Fruit fly (Drosophila melanogaster) Kc167 (cell line): ENCODE results near the gene RIOK1.

Experiments
- Myc ChIP-seq: fragments of >200 bp; optimal IDR thresholded peaks from 2 replicates; lab custom pipeline; 2017; ENCODE audit warnings: missing external identifiers
- Sin3A ChIP-seq: fragments of >200 bp; optimal IDR thresholded peaks from 2 replicates; lab custom pipeline; 2018; ENCODE audit warnings: missing external identifiers
- h ChIP-seq: fragments of >200 bp; optimal IDR thresholded peaks from 3 replicates; lab custom pipeline; 2018; ENCODE audit warnings: missing external identifiers
- insv ChIP-seq: fragments of >200 bp; optimal IDR thresholded peaks from 3 replicates; lab custom pipeline; 2018; ENCODE audit warnings: missing external identifiers
- psq ChIP-seq: fragments of >200 bp; optimal IDR thresholded peaks from 2 replicates; lab custom pipeline; 2017; ENCODE audit warnings: missing external identifiers
- ttk ChIP-seq: sonication (Bioruptor generic); optimal IDR thresholded peaks from 2 replicates; lab custom pipeline; 2017; ENCODE audit warnings: missing external identifiers

DNA sequence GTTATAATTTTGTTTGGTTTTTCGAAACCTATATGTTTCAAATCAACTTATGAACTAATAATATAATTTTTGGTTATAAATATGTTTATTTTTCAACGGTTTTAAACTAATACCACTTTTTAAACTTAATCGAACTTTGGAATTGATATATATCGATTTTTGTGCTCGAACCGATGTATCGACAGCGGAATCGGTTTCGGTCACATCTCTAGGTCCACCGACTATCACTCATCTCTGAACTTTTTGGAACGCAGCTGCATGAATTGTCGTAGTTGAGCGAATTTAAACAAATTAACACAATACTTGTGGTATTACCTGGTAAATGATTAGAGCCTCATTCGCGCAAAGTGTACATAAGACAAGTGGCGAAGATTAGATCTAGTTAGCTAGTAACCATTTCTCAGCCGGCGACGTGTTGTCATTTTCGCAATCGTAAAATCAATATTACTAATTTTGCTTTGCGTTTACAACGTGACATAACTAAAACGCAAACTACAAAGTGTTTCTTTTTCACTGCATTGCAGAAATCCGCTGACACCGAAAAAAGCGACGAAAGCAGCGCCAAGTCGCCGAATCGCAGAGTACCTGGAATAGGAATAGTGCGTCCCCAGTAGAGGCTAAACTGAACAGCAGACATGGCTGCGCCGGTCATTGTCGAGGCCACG is 20.3 kb downstream of the RIOK1 start, which contains the start of gene Apt1:
- no peak for TF ChIP-seq psq (lab: Kevin White, UChicago)
- TF ChIP-seq insv: no peak
- no peak for TF ChIP-seq h (lab: Kevin White, UChicago)
- TF ChIP-seq Sin3A (lab: Kevin White, UChicago): no peak
- no peak for TF ChIP-seq Myc
- TF ChIP-seq ttk (lab: Kevin White, UChicago): no peak
